Worm (Caenorhabditis elegans) whole organism, L1 larva: Measurements from ENCODE around the gene ani-1.

Experiments
- C16A3.4 ChIP-seq: fragments of 150-350 bp; optimal IDR thresholded peaks from 2 replicates; lab custom pipeline; 2014; ENCODE audit warnings: missing biosample characterization, missing genetic modification characterization
- ceh-8 ChIP-seq: fragments of 200-800 bp; sonication (Bioruptor generic); optimal IDR thresholded peaks from 2 replicates; lab custom pipeline; 2018; ENCODE audit warnings: mild to moderate bottlenecking, missing genetic modification characterization, moderate library complexity, missing compliant biosample characterization
- dpl-1 ChIP-seq, 3 experiments: fragments of 150-350 bp in 2 of 3; sonication (generic microtip) in 1 of 3; optimal IDR thresholded peaks; 2 replicates each; lab custom pipeline; 2014 to 2017; ENCODE audit warnings: missing biosample characterization in 3 of 3, missing genetic modification characterization in 3 of 3, missing genetic modification reagents in 3 of 3
- dsc-1 ChIP-seq: sonication (generic microtip); optimal IDR thresholded peaks from 2 replicates; lab custom pipeline; 2016; ENCODE audit warnings: mild to moderate bottlenecking, missing genetic modification characterization, missing compliant biosample characterization
- efl-1 ChIP-seq, 4 experiments: fragments of 150-350 bp; optimal IDR thresholded peaks in 3 of 4; peaks in 1 of 4; 1 replicate in 1 of 4; 2 replicates in 3 of 4; lab custom pipeline; 2014; ENCODE audit warnings: missing biosample characterization in 2 of 4, missing genetic modification characterization in 2 of 4, missing genetic modification reagents in 2 of 4
- elt-2 ChIP-seq: sonication (generic microtip); optimal IDR thresholded peaks from 2 replicates; lab custom pipeline; 2016; ENCODE audit warnings: missing genetic modification characterization, mild to moderate bottlenecking, inconsistent platforms, missing compliant biosample characterization, missing genetic modification reagents
- fkh-10 ChIP-seq: sonication (generic microtip); optimal IDR thresholded peaks from 2 replicates; lab custom pipeline; 2017; ENCODE audit warnings: missing biosample characterization, missing genetic modification reagents, missing genetic modification characterization
- fkh-8 ChIP-seq: sonication (generic microtip); optimal IDR thresholded peaks from 2 replicates; lab custom pipeline; 2016; ENCODE audit warnings: mild to moderate bottlenecking, missing genetic modification characterization, missing compliant biosample characterization
- fos-1 ChIP-seq: fragments of 150-350 bp; optimal IDR thresholded peaks from 2 replicates; lab custom pipeline; 2014; ENCODE audit warnings: missing biosample characterization, missing genetic modification characterization
- hlh-17 ChIP-seq: fragments of 200-800 bp; sonication (Bioruptor generic); optimal IDR thresholded peaks from 2 replicates; lab custom pipeline; 2018; ENCODE audit warnings: missing genetic modification characterization, mild to moderate bottlenecking, missing compliant biosample characterization, moderate library complexity, borderline replicate concordance
- hpl-2 ChIP-seq: fragments of 150-350 bp; optimal IDR thresholded peaks from 2 replicates; lab custom pipeline; 2014; ENCODE audit warnings: missing biosample characterization, missing genetic modification reagents, missing genetic modification characterization
- irx-1 ChIP-seq: sonication (generic microtip); optimal IDR thresholded peaks from 2 replicates; lab custom pipeline; 2016; ENCODE audit warnings: missing genetic modification characterization, missing compliant biosample characterization
- lin-13 ChIP-seq: fragments of 150-350 bp; optimal IDR thresholded peaks from 2 replicates; lab custom pipeline; 2014; ENCODE audit warnings: missing biosample characterization, missing genetic modification reagents, missing genetic modification characterization
- lin-35 ChIP-seq, 2 experiments: fragments of 150-350 bp; optimal IDR thresholded peaks; 2 replicates each; lab custom pipeline; 2014; ENCODE audit warnings: missing biosample characterization in 2 of 2, missing genetic modification characterization in 2 of 2, missing genetic modification reagents in 2 of 2
- lir-3 ChIP-seq: sonication (generic microtip); optimal IDR thresholded peaks from 2 replicates; lab custom pipeline; 2016; ENCODE audit warnings: mild to moderate bottlenecking, missing genetic modification characterization, moderate library complexity, missing compliant biosample characterization; ENCODE audit not compliant: poor library complexity
- lsy-2 ChIP-seq, 2 experiments: fragments of 150-350 bp; optimal IDR thresholded peaks; 2 replicates each; lab custom pipeline; 2014; ENCODE audit warnings: missing biosample characterization in 2 of 2, missing genetic modification characterization in 2 of 2
- mdl-1 ChIP-seq, 2 experiments: fragments of 150-350 bp; optimal IDR thresholded peaks; 2 replicates each; lab custom pipeline; 2014 to 2017; ENCODE audit warnings: missing biosample characterization in 2 of 2, missing genetic modification characterization in 2 of 2, inconsistent platforms in 1 of 2
- mef-2 ChIP-seq: fragments of 150-350 bp; optimal IDR thresholded peaks from 2 replicates; lab custom pipeline; 2014; ENCODE audit warnings: missing biosample characterization, missing genetic modification characterization
- mep-1 ChIP-seq: fragments of 150-350 bp; optimal IDR thresholded peaks from 2 replicates; lab custom pipeline; 2014; ENCODE audit warnings: missing biosample characterization, missing genetic modification characterization
- nhr-20 ChIP-seq: sonication (generic microtip); optimal IDR thresholded peaks from 2 replicates; lab custom pipeline; 2016; ENCODE audit warnings: mild to moderate bottlenecking, missing genetic modification characterization, missing compliant biosample characterization
- nhr-28 ChIP-seq: fragments of 150-350 bp; optimal IDR thresholded peaks from 2 replicates; lab custom pipeline; 2014; ENCODE audit warnings: missing biosample characterization, missing genetic modification characterization
- nhr-85 ChIP-seq: sonication (generic microtip); peaks from one replicate; lab custom pipeline; 2016; ENCODE audit warnings: missing genetic modification characterization, inconsistent platforms, missing compliant biosample characterization
- pqm-1 ChIP-seq: sonication (generic microtip); optimal IDR thresholded peaks from 3 replicates; lab custom pipeline; 2017; ENCODE audit warnings: missing biosample characterization, missing genetic modification characterization
- rnt-1 ChIP-seq: sonication (generic microtip); optimal IDR thresholded peaks from 2 replicates; lab custom pipeline; 2016; ENCODE audit warnings: mild to moderate bottlenecking, missing genetic modification characterization, moderate library complexity, missing compliant biosample characterization
- skn-1 ChIP-seq: fragments of 150-350 bp; optimal IDR thresholded peaks from 2 replicates; lab custom pipeline; 2014; ENCODE audit warnings: missing biosample characterization, missing genetic modification characterization
- snpc-4 ChIP-seq: fragments of 150-350 bp; optimal IDR thresholded peaks from 2 replicates; lab custom pipeline; 2014; ENCODE audit warnings: missing biosample characterization, missing genetic modification characterization
- tbx-2 ChIP-seq: sonication (generic microtip); optimal IDR thresholded peaks from 2 replicates; lab custom pipeline; 2016; ENCODE audit warnings: missing genetic modification characterization, missing compliant biosample characterization
- tlp-1 ChIP-seq: fragments of 150-350 bp; optimal IDR thresholded peaks from 2 replicates; lab custom pipeline; 2014; ENCODE audit warnings: missing biosample characterization, missing genetic modification characterization
- unc-130 ChIP-seq: fragments of 150-350 bp; optimal IDR thresholded peaks from 2 replicates; lab custom pipeline; 2017; ENCODE audit warnings: missing biosample characterization, missing genetic modification characterization, inconsistent platforms

Gene ani-1

ce11 chrIII:12453785-12454184 lies 610 bp upstream of the ani-1 start:
- peak; percentile 76 for TF ChIP-seq elt-2 (tag; lab: Kevin White, UChicago)
- no peak for TF ChIP-seq lin-35 (GFP tag; optimal IDR thresholded peaks at IDR 0.05; lab: Kevin White, UChicago)
- TF ChIP-seq ceh-8 (GFP tag; lab: Kevin White, UChicago) = no peak
- no peak for TF ChIP-seq efl-1 (optimal IDR thresholded peaks at IDR 0.05; lab: Kevin White, UChicago)
- peak in 1 of 2 experiments; percentile 70 for TF ChIP-seq efl-1 (GFP tag; optimal IDR thresholded peaks at IDR 0.05 in 1 of 2; lab: Kevin White, UChicago)

- TF ChIP-seq dpl-1 (GFP tag; optimal IDR thresholded peaks at IDR 0.05; lab: Kevin White, UChicago) = peak in 2 of 3 experiments; percentile 24 to 55
- TF ChIP-seq lsy-2 (tag; optimal IDR thresholded peaks at IDR 0.05; lab: Kevin White, UChicago) = peak in 1 of 2 experiments; percentile 56
- peak; percentile 8 to 45 for TF ChIP-seq efl-1 (optimal IDR thresholded peaks at IDR 0.05; lab: Kevin White, UChicago)
- TF ChIP-seq efl-1 (GFP tag; optimal IDR thresholded peaks at IDR 0.05 in 1 of 2; lab: Kevin White, UChicago) = peak; percentile 39 to 86
- TF ChIP-seq lin-35 (GFP tag; optimal IDR thresholded peaks at IDR 0.05; lab: Kevin White, UChicago) = peak; percentile 11 to 61
Observed at ce11 chrIII:12447563-12447962, 5.6 kb downstream of the ani-1 start.

- TF ChIP-seq nhr-20 (tag; lab: Kevin White, UChicago) (peak; percentile 21), fkh-8 (tag; lab: Kevin White, UChicago) (no peak), elt-2 (tag; lab: Kevin White, UChicago) (peak; percentile 81)
Observed at ce11 chrIII:12445991-12446502, 7.1 kb downstream of the ani-1 start, which contains the start of gene Y49E10.18. Gene Y49E10.18 (minus strand): TSS chrIII:12446106.

ce11 chrIII:12445223-12445622 lies 8.0 kb downstream of the ani-1 start:
- TF ChIP-seq hpl-2 (GFP tag; lab: Kevin White, UChicago) (no peak), lin-35 (GFP tag; optimal IDR thresholded peaks at IDR 0.05; lab: Kevin White, UChicago) (peak in 1 of 2 experiments; percentile 15), skn-1 (tag; lab: Kevin White, UChicago) (no peak), hlh-17 (GFP tag; lab: Kevin White, UChicago) (no peak), C16A3.4 (tag; lab: Kevin White, UChicago) (no peak), dsc-1 (no peak), efl-1 (optimal IDR thresholded peaks at IDR 0.05; lab: Kevin White, UChicago) (no peak), efl-1 (GFP tag; optimal IDR thresholded peaks at IDR 0.05 in 1 of 2; lab: Kevin White, UChicago) (peak in 1 of 2 experiments; percentile 62), elt-2 (tag; lab: Kevin White, UChicago) (peak; percentile 90), nhr-28 (tag; lab: Kevin White, UChicago) (no peak), fkh-10 (GFP tag; lab: Kevin White, UChicago) (no peak)
- TF ChIP-seq, all 84 proteins: peak for 3

- TF ChIP-seq C16A3.4 (tag; lab: Kevin White, UChicago) = no peak
- no peak for TF ChIP-seq unc-130 (tag; lab: Kevin White, UChicago)
- TF ChIP-seq hlh-17 (GFP tag; lab: Kevin White, UChicago) = no peak
- no peak for TF ChIP-seq tbx-2 (tag; lab: Kevin White, UChicago)
- TF ChIP-seq lir-3 (tag; lab: Kevin White, UChicago) = no peak
- no peak for TF ChIP-seq ceh-8 (GFP tag; lab: Kevin White, UChicago)
- TF ChIP-seq mef-2 (tag; lab: Kevin White, UChicago) = no peak
- TF ChIP-seq mep-1 (tag; lab: Kevin White, UChicago) = no peak
- TF ChIP-seq tlp-1 (tag; lab: Kevin White, UChicago) = no peak
- TF ChIP-seq fos-1 (tag; lab: Kevin White, UChicago) = no peak
- TF ChIP-seq lsy-2 (tag; optimal IDR thresholded peaks at IDR 0.05; lab: Kevin White, UChicago) = no peak
- TF ChIP-seq pqm-1 = no peak
Observed at ce11 chrIII:12443880-12444279, 9.3 kb downstream of the ani-1 start.

- TF ChIP-seq nhr-85 (tag; lab: Kevin White, UChicago) (no peak), snpc-4 (tag; lab: Kevin White, UChicago) (no peak), irx-1 (tag; lab: Kevin White, UChicago) (no peak), lir-3 (tag; lab: Kevin White, UChicago) (no peak), lin-13 (GFP tag; lab: Kevin White, UChicago) (no peak), mdl-1 (tag; optimal IDR thresholded peaks at IDR 0.05; lab: Kevin White, UChicago) (no peak), rnt-1 (no peak)
Observed at ce11 chrIII:12439056-12439455, 14.1 kb downstream of the ani-1 start.
